1 fruit fly cellular context compared by ENCODE assay signal in the genomic region with DNA sequence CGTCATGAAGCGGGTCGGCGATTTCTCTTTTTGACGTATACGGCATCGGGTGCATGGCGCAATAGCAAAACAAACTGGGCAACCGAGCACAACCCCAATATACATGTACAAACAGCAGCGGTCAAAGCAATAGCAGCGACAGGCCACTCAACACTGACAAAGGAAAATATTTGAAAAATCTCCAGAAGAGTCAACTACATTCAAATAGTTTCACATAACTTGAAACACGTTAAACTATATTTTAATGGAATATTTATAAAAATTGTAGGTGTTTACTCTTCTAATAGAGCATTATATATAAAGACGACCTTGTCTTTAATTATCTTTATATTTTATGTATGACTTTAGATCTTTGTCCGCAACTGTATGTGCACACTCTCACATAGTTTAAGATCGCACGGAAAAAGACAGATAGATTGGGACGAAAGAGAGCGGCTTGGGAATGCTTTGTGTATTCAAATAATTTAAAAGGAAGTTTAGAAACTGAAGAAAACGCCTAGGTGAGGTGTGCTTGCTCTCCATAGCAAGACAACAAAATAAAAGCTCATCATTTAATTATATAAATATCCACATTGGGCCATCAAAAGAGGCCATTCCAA.
TF ChIP-seq lines count a peak whose summit lies in the region.

No protein-coding gene starts in this region.

TF ChIP-seq in whole organism, embryonic, 481 proteins besides CTCF, POLR2A, EP300 and RAD21 (continued from another document and continues in another):
- TF ChIP-seq gsb (GFP tag; IDR thresholded peaks at IDR 0.05; lab: Robert Waterston, UW) (peak; percentile 24; the same call in 1 of the 2 replicates), CG13624 (GFP tag; optimal IDR thresholded peaks at IDR 0.05; lab: Kevin White, UChicago) (no peak), sd (tag; optimal IDR thresholded peaks at IDR 0.05; lab: Kevin White, UChicago) (peak; percentile 32), br (optimal IDR thresholded peaks at IDR 0.05; lab: Kevin White, UChicago) (no peak), Mes4 (GFP tag; optimal IDR thresholded peaks at IDR 0.05; lab: Kevin White, UChicago) (peak; percentile 36), CG12299 (tag; optimal IDR thresholded peaks at IDR 0.05; lab: Kevin White, UChicago) (peak; percentile 54), Ets97D (GFP tag; optimal IDR thresholded peaks at IDR 0.05; lab: Kevin White, UChicago) (no peak), CG31388 (GFP tag; optimal IDR thresholded peaks at IDR 0.05; lab: Kevin White, UChicago) (no peak), CG2116 (GFP tag; optimal IDR thresholded peaks at IDR 0.05; lab: Kevin White, UChicago) (peak; percentile 11), bowl (GFP tag; IDR thresholded peaks at IDR 0.05; lab: Robert Waterston, UW) (no peak), Ada2b (GFP tag; IDR thresholded peaks at IDR 0.05; lab: Robert Waterston, UW) (peak; percentile 61; the same call in 1 of the 2 replicates), slp2 (GFP tag; optimal IDR thresholded peaks at IDR 0.05; lab: Kevin White, UChicago) (peak; percentile 25), HLH3B (GFP tag; IDR thresholded peaks at IDR 0.05; lab: Robert Waterston, UW) (peak; percentile 66), inv (GFP tag; IDR thresholded peaks at IDR 0.05; lab: Robert Waterston, UW; ENCODE audit: partially characterized antibody) (no peak), Spps (tag; optimal IDR thresholded peaks at IDR 0.05; lab: Kevin White, UChicago) (peak; percentile 39), CG6654 (GFP tag; optimal IDR thresholded peaks at IDR 0.05; lab: Kevin White, UChicago) (peak; percentile 49), odd (GFP tag; optimal IDR thresholded peaks at IDR 0.05; lab: Kevin White, UChicago) (peak; percentile 68), CG18476 (GFP tag; optimal IDR thresholded peaks at IDR 0.05; lab: Kevin White, UChicago) (peak; percentile 65), CG2199 (GFP tag; IDR thresholded peaks at IDR 0.05; lab: Robert Waterston, UW) (peak; percentile 74; the same call in 1 of the 3 replicates), trem (tag; optimal IDR thresholded peaks at IDR 0.05; lab: Kevin White, UChicago) (peak; percentile 67), bbx (GFP tag; IDR thresholded peaks at IDR 0.05; lab: Robert Waterston, UW; ENCODE audit: partially characterized antibody) (no peak), Stat92E (GFP tag; optimal IDR thresholded peaks at IDR 0.05; lab: Kevin White, UChicago) (no peak), run (tag; optimal IDR thresholded peaks at IDR 0.05; lab: Kevin White, UChicago) (peak; percentile 73), CG1529 (GFP tag; optimal IDR thresholded peaks at IDR 0.05; lab: Kevin White, UChicago) (peak; percentile 64), phol (tag; optimal IDR thresholded peaks at IDR 0.05; lab: Kevin White, UChicago) (peak; percentile 82), chif (GFP tag; optimal IDR thresholded peaks at IDR 0.05; lab: Kevin White, UChicago) (peak in 1 of 2 experiments; percentile 56), lab (GFP tag; optimal IDR thresholded peaks at IDR 0.05; lab: Kevin White, UChicago) (peak; percentile 75), p53 (GFP tag; optimal IDR thresholded peaks at IDR 0.05; lab: Kevin White, UChicago) (no peak), MESR4 (GFP tag; optimal IDR thresholded peaks at IDR 0.05; lab: Kevin White, UChicago) (no peak), nerfin-2 (GFP tag; IDR thresholded peaks at IDR 0.05; lab: Robert Waterston, UW; ENCODE audit: partially characterized antibody) (no peak), tll (GFP tag; optimal IDR thresholded peaks at IDR 0.05; lab: Kevin White, UChicago) (no peak), dm (GFP tag; optimal IDR thresholded peaks at IDR 0.05; lab: Kevin White, UChicago) (no peak), Ssrp (tag; optimal IDR thresholded peaks at IDR 0.05; lab: Kevin White, UChicago) (peak; percentile 75), CG4707 (GFP tag; optimal IDR thresholded peaks at IDR 0.05; lab: Kevin White, UChicago) (peak; percentile 45), CG11696 (GFP tag; IDR thresholded peaks at IDR 0.05; lab: Robert Waterston, UW) (peak; percentile 93), CG7987 (GFP tag; optimal IDR thresholded peaks at IDR 0.05; lab: Kevin White, UChicago) (peak; percentile 16), pros (GFP tag; optimal IDR thresholded peaks at IDR 0.05; lab: Kevin White, UChicago) (peak; percentile 31), CG13775 (GFP tag; optimal IDR thresholded peaks at IDR 0.05; lab: Kevin White, UChicago) (peak; percentile 55), sc (optimal IDR thresholded peaks at IDR 0.05; lab: Kevin White, UChicago) (no peak), sc (GFP tag; optimal IDR thresholded peaks at IDR 0.05; lab: Kevin White, UChicago) (peak; percentile 51), slbo (GFP tag; IDR thresholded peaks at IDR 0.05; lab: Robert Waterston, UW) (peak; percentile 65), tio (GFP tag; optimal IDR thresholded peaks at IDR 0.05; lab: Kevin White, UChicago) (peak; percentile 71), mirr (GFP tag; optimal IDR thresholded peaks at IDR 0.05; lab: Kevin White, UChicago) (no peak), CG18599 (GFP tag; optimal IDR thresholded peaks at IDR 0.05; lab: Kevin White, UChicago) (peak; percentile 74), CG9437 (GFP tag; optimal IDR thresholded peaks at IDR 0.05; lab: Kevin White, UChicago) (peak; percentile 58), Awh (GFP tag; IDR thresholded peaks at IDR 0.05; lab: Robert Waterston, UW) (peak; percentile 70), CG12744 (GFP tag; optimal IDR thresholded peaks at IDR 0.05; lab: Kevin White, UChicago) (peak; percentile 30), Antp (GFP tag; optimal IDR thresholded peaks at IDR 0.05; lab: Kevin White, UChicago) (peak; percentile 23), Adf1 (GFP tag; IDR thresholded peaks at IDR 0.05; lab: Robert Waterston, UW) (no peak), CG10654 (GFP tag; optimal IDR thresholded peaks at IDR 0.05; lab: Kevin White, UChicago) (peak; percentile 41), ftz-f1 (GFP tag; optimal IDR thresholded peaks at IDR 0.05; lab: Kevin White, UChicago) (no peak), disco-r (GFP tag; optimal IDR thresholded peaks at IDR 0.05; lab: Kevin White, UChicago) (no peak), CG34422 (GFP tag; IDR thresholded peaks at IDR 0.05; lab: Robert Waterston, UW) (peak; percentile 58; the same call in 1 of the 3 replicates), CG1602 (GFP tag; optimal IDR thresholded peaks at IDR 0.05; lab: Kevin White, UChicago) (peak; percentile 55), Dip3 (GFP tag; optimal IDR thresholded peaks at IDR 0.05; lab: Kevin White, UChicago) (peak; percentile 3), dpn (GFP tag; optimal IDR thresholded peaks at IDR 0.05; lab: Kevin White, UChicago) (peak; percentile 41 to 70), gem (tag; optimal IDR thresholded peaks at IDR 0.05; lab: Kevin White, UChicago) (peak; percentile 88), Bteb2 (GFP tag; optimal IDR thresholded peaks at IDR 0.05; lab: Kevin White, UChicago) (no peak), Hmx (GFP tag; optimal IDR thresholded peaks at IDR 0.05; lab: Kevin White, UChicago) (no peak), Sry-β (GFP tag; optimal IDR thresholded peaks at IDR 0.05; lab: Kevin White, UChicago) (no peak), CG10147 (GFP tag; optimal IDR thresholded peaks at IDR 0.05; lab: Kevin White, UChicago) (peak; percentile 74), Dp (GFP tag; optimal IDR thresholded peaks at IDR 0.05; lab: Kevin White, UChicago) (no peak), lola (GFP tag; optimal IDR thresholded peaks at IDR 0.05; lab: Kevin White, UChicago) (peak in 1 of 3 experiments; percentile 80), CG13894 (tag; optimal IDR thresholded peaks at IDR 0.05; lab: Kevin White, UChicago) (no peak), Elba2 (GFP tag; optimal IDR thresholded peaks at IDR 0.05; lab: Kevin White, UChicago) (no peak), gce (GFP tag; IDR thresholded peaks at IDR 0.05; lab: Robert Waterston, UW) (peak; percentile 60; the same call in 1 of the 3 replicates), CG5245 (GFP tag; optimal IDR thresholded peaks at IDR 0.05; lab: Kevin White, UChicago) (peak; percentile 29), CG15479 (GFP tag; optimal IDR thresholded peaks at IDR 0.05; lab: Kevin White, UChicago) (no peak), ham (GFP tag; IDR thresholded peaks at IDR 0.05; lab: Robert Waterston, UW) (no peak), Dek (tag; optimal IDR thresholded peaks at IDR 0.05; lab: Kevin White, UChicago) (peak; percentile 64), CG31365 (tag; optimal IDR thresholded peaks at IDR 0.05; lab: Kevin White, UChicago) (no peak), gro (GFP tag; optimal IDR thresholded peaks at IDR 0.05; lab: Kevin White, UChicago) (no peak), CG4282 (GFP tag; optimal IDR thresholded peaks at IDR 0.05; lab: Kevin White, UChicago) (no peak), Ets65A (GFP tag; lab: Kevin White, UChicago) (peak; percentile 93), trh (GFP tag; optimal IDR thresholded peaks at IDR 0.05; lab: Kevin White, UChicago) (peak; percentile 10), CG10543 (GFP tag; optimal IDR thresholded peaks at IDR 0.05; lab: Kevin White, UChicago) (peak; percentile 18), sna (GFP tag; IDR thresholded peaks at IDR 0.05; lab: Robert Waterston, UW; ENCODE audit: partially characterized antibody) (no peak), ato (GFP tag; IDR thresholded peaks at IDR 0.05; lab: Robert Waterston, UW; ENCODE audit: partially characterized antibody) (no peak), Poxn (GFP tag; IDR thresholded peaks at IDR 0.05; lab: Robert Waterston, UW) (no peak), CG11456 (GFP tag; IDR thresholded peaks at IDR 0.05; lab: Robert Waterston, UW) (peak; percentile 59; the same call in 1 of the 3 replicates), dysf (GFP tag; IDR thresholded peaks at IDR 0.05; lab: Robert Waterston, UW) (peak; percentile 84), Fer2 (tag; optimal IDR thresholded peaks at IDR 0.05; lab: Kevin White, UChicago) (peak; percentile 19), chm (GFP tag; IDR thresholded peaks at IDR 0.05; lab: Robert Waterston, UW) (no peak; the same call in 1 of the 2 replicates), kah (GFP tag; optimal IDR thresholded peaks at IDR 0.05; lab: Kevin White, UChicago) (peak; percentile 42), CG2712 (tag; optimal IDR thresholded peaks at IDR 0.05; lab: Kevin White, UChicago) (peak; percentile 88), Usf (GFP tag; optimal IDR thresholded peaks at IDR 0.05; lab: Kevin White, UChicago) (no peak), her (GFP tag; optimal IDR thresholded peaks at IDR 0.05; lab: Kevin White, UChicago) (no peak), CG8944 (GFP tag; optimal IDR thresholded peaks at IDR 0.05; lab: Kevin White, UChicago) (no peak), Hr3 (GFP tag; optimal IDR thresholded peaks at IDR 0.05; lab: Kevin White, UChicago) (peak; percentile 57), exex (tag; optimal IDR thresholded peaks at IDR 0.05; lab: Kevin White, UChicago) (peak; percentile 8), HmgZ (tag; optimal IDR thresholded peaks at IDR 0.05; lab: Kevin White, UChicago) (peak; percentile 62), CG3995 (GFP tag; optimal IDR thresholded peaks at IDR 0.05; lab: Kevin White, UChicago) (no peak), CG17568 (GFP tag; optimal IDR thresholded peaks at IDR 0.05; lab: Kevin White, UChicago) (peak; percentile 50), Hey (tag; optimal IDR thresholded peaks at IDR 0.05; lab: Kevin White, UChicago) (no peak), CG10366 (GFP tag; IDR thresholded peaks at IDR 0.05; lab: Robert Waterston, UW) (peak; percentile 46; the same call in 1 of the 2 replicates), CG6272 (GFP tag; IDR thresholded peaks at IDR 0.05; lab: Robert Waterston, UW) (no peak), pb (GFP tag; optimal IDR thresholded peaks at IDR 0.05; lab: Kevin White, UChicago) (no peak), stwl (tag; optimal IDR thresholded peaks at IDR 0.05; lab: Kevin White, UChicago) (no peak), lov (optimal IDR thresholded peaks at IDR 0.05; lab: Kevin White, UChicago) (no peak), lov (GFP tag; IDR thresholded peaks at IDR 0.05; lab: Robert Waterston, UW) (0 out of 3 replicates have a peak, but pooled peaks have one; percentile 55), prd (optimal IDR thresholded peaks at IDR 0.05; lab: Kevin White, UChicago) (no peak), prd (GFP tag; IDR thresholded peaks at IDR 0.05; lab: Robert Waterston, UW) (peak; percentile 79), CG11085 (GFP tag; IDR thresholded peaks at IDR 0.05; lab: Robert Waterston, UW) (no peak), CG12071 (GFP tag; optimal IDR thresholded peaks at IDR 0.05; lab: Kevin White, UChicago) (peak; percentile 64), CG10274 (GFP tag; optimal IDR thresholded peaks at IDR 0.05; lab: Kevin White, UChicago) (peak; percentile 27), nau (GFP tag; optimal IDR thresholded peaks at IDR 0.05; lab: Kevin White, UChicago) (peak; percentile 62), CG8924 (tag; optimal IDR thresholded peaks at IDR 0.05; lab: Kevin White, UChicago) (peak; percentile 81), CG10209 (GFP tag; optimal IDR thresholded peaks at IDR 0.05; lab: Kevin White, UChicago) (peak; percentile 72), CG15269 (tag; optimal IDR thresholded peaks at IDR 0.05; lab: Kevin White, UChicago) (peak; percentile 87), Rfx (GFP tag; IDR thresholded peaks at IDR 0.05; lab: Robert Waterston, UW) (peak; percentile 66), ase (GFP tag; IDR thresholded peaks at IDR 0.05; lab: Robert Waterston, UW) (peak; percentile 61), CG30431 (GFP tag; optimal IDR thresholded peaks at IDR 0.05; lab: Kevin White, UChicago) (peak; percentile 29), CG6854 (GFP tag; optimal IDR thresholded peaks at IDR 0.05; lab: Kevin White, UChicago) (peak; percentile 45), GATAe (GFP tag; conservative IDR thresholded peaks at IDR 0.05; lab: Robert Waterston, UW) (no peak), Dip2 (GFP tag; IDR thresholded peaks at IDR 0.05; lab: Robert Waterston, UW) (no peak), onecut (GFP tag; IDR thresholded peaks at IDR 0.05; lab: Robert Waterston, UW) (peak; percentile 68), crp (GFP tag; optimal IDR thresholded peaks at IDR 0.05; lab: Kevin White, UChicago) (peak in 1 of 2 experiments; percentile 19), Ptx1 (GFP tag; IDR thresholded peaks at IDR 0.05; lab: Robert Waterston, UW) (peak; percentile 71), Side (GFP tag; optimal IDR thresholded peaks at IDR 0.05; lab: Kevin White, UChicago) (peak; percentile 33), tap (tag; optimal IDR thresholded peaks at IDR 0.05; lab: Kevin White, UChicago) (peak; percentile 77), salm (tag; optimal IDR thresholded peaks at IDR 0.05; lab: Kevin White, UChicago) (peak; percentile 68), twi (tag; optimal IDR thresholded peaks at IDR 0.05; lab: Kevin White, UChicago) (peak; percentile 35), fd102C (GFP tag; optimal IDR thresholded peaks at IDR 0.05; lab: Kevin White, UChicago) (no peak), nmo (GFP tag; optimal IDR thresholded peaks at IDR 0.05; lab: Kevin White, UChicago) (peak; percentile 83), Atf-2 (GFP tag; optimal IDR thresholded peaks at IDR 0.05; lab: Kevin White, UChicago) (no peak), CG32767 (GFP tag; IDR thresholded peaks at IDR 0.05; lab: Robert Waterston, UW) (peak; percentile 69)
